Worm (Caenorhabditis elegans): ENCODE measurements around the gene C56E6.2.

- TF ChIP-seq unc-62 (GFP tag; optimal IDR thresholded peaks at IDR 0.05) (no peak), elt-3 (tag; optimal IDR thresholded peaks at IDR 0.05) (no peak), ham-2 (GFP tag; optimal IDR thresholded peaks at IDR 0.05) (no peak), mep-1 (tag; optimal IDR thresholded peaks at IDR 0.05) (no peak), lsy-2 (tag; optimal IDR thresholded peaks at IDR 0.05) (no peak), unc-39 (tag; optimal IDR thresholded peaks at IDR 0.05) (no peak), tbx-8 (GFP tag; optimal IDR thresholded peaks at IDR 0.05) (no peak), lin-13 (tag; optimal IDR thresholded peaks at IDR 0.05) (no peak), blmp-1 (tag; optimal IDR thresholded peaks at IDR 0.05) (no peak), nhr-237 (tag; optimal IDR thresholded peaks at IDR 0.05) (no peak), nhr-12 (tag; optimal IDR thresholded peaks at IDR 0.05) (no peak)
Measured at ce11 chrII:6499067-6499466, 25.7 kb upstream of the C56E6.2 start, which contains the start of gene twk-49.

Data from whole organism, mixed stage, embryonic.